Fruit fly (Drosophila melanogaster) whole organism, embryonic: ENCODE results near the gene DZIP1.

Source experiments
- ATbp ChIP-seq: fragments of 200-800 bp; sonication (Bioruptor generic); optimal IDR thresholded peaks from 2 replicates; lab custom pipeline; 2017; ENCODE audit warnings: missing biosample characterization, mild to moderate bottlenecking, missing genetic modification characterization, missing genetic modification reagents
- CG11093 ChIP-seq: fragments of 200-800 bp; sonication (Bioruptor generic); IDR thresholded peaks from 3 replicates; pipeline ENCODE4 v1.3.6; 2022; ENCODE audit warnings: missing biosample characterization, missing genetic modification characterization
- CG11398 ChIP-seq: fragments of 200-800 bp; sonication (Bioruptor generic); optimal IDR thresholded peaks from 2 replicates; lab custom pipeline; 2016; ENCODE audit warnings: missing biosample characterization, missing genetic modification characterization
- CG13775 ChIP-seq: fragments of 200-800 bp; sonication (Bioruptor generic); optimal IDR thresholded peaks from 3 replicates; lab custom pipeline; 2017; ENCODE audit warnings: missing biosample characterization, mild to moderate bottlenecking, missing genetic modification characterization
- CG15073 ChIP-seq: fragments of 200-800 bp; sonication (Bioruptor generic); optimal IDR thresholded peaks from 2 replicates; lab custom pipeline; 2016; ENCODE audit warnings: missing biosample characterization, missing genetic modification characterization
- CG16815 ChIP-seq: fragments of 200-800 bp; sonication (Bioruptor generic); optimal IDR thresholded peaks from 3 replicates; lab custom pipeline; 2017; ENCODE audit warnings: missing biosample characterization, mild to moderate bottlenecking, missing genetic modification characterization
- CG17385 ChIP-seq: fragments of 200-800 bp; sonication (Bioruptor generic); optimal IDR thresholded peaks from 3 replicates; lab custom pipeline; 2018; ENCODE audit warnings: missing biosample characterization, mild to moderate bottlenecking, missing genetic modification characterization
- CG42726 ChIP-seq: fragments of 200-800 bp; sonication (Bioruptor generic); IDR thresholded peaks from 2 replicates; pipeline ENCODE4 v1.3.6; 2022; ENCODE audit warnings: missing biosample characterization, missing genetic modification characterization; ENCODE audit not compliant: partially characterized antibody
- CG4282 ChIP-seq: fragments of 200-800 bp; sonication (Bioruptor generic); optimal IDR thresholded peaks from 2 replicates; lab custom pipeline; 2016; ENCODE audit warnings: missing biosample characterization, missing genetic modification characterization
- CG4424 ChIP-seq: fragments of 200-800 bp; sonication (Bioruptor generic); optimal IDR thresholded peaks from 3 replicates; lab custom pipeline; 2016; ENCODE audit warnings: missing biosample characterization, missing genetic modification characterization
- CG5180 ChIP-seq: fragments of 200-800 bp; sonication (Bioruptor generic); optimal IDR thresholded peaks from 3 replicates; lab custom pipeline; 2017; ENCODE audit warnings: missing biosample characterization, missing genetic modification characterization, mild to moderate bottlenecking, moderate library complexity, missing genetic modification reagents
- CG6689 ChIP-seq: fragments of 200-800 bp; sonication (Bioruptor generic); IDR thresholded peaks from 2 replicates; pipeline ENCODE4 v1.3.6; 2022; ENCODE audit warnings: missing biosample characterization, missing genetic modification characterization
- CG6813 ChIP-seq: fragments of 200-800 bp; sonication (Bioruptor generic); optimal IDR thresholded peaks from 2 replicates; lab custom pipeline; 2017; ENCODE audit warnings: missing biosample characterization, missing genetic modification characterization, mild to moderate bottlenecking, moderate library complexity, missing genetic modification reagents
- CG9437 ChIP-seq: fragments of 200-800 bp; sonication (Bioruptor generic); optimal IDR thresholded peaks from 2 replicates; lab custom pipeline; 2018; ENCODE audit warnings: missing biosample characterization, mild to moderate bottlenecking, missing genetic modification characterization
- CG9932 ChIP-seq: fragments of 200-800 bp; sonication (Bioruptor generic); IDR thresholded peaks from 2 replicates; pipeline ENCODE4 v1.3.6; 2022; ENCODE audit warnings: missing biosample characterization, missing genetic modification characterization
- Dad ChIP-seq: fragments of 200-800 bp; sonication (Bioruptor generic); optimal IDR thresholded peaks from 3 replicates; lab custom pipeline; 2016; ENCODE audit warnings: missing biosample characterization, missing genetic modification characterization
- HLH3B ChIP-seq: fragments of 200-800 bp; sonication (Bioruptor generic); IDR thresholded peaks from 2 replicates; pipeline ENCODE4 v1.3.6; 2022; ENCODE audit warnings: missing biosample characterization, missing genetic modification characterization
- HmgD ChIP-seq: fragments of 200-800 bp; sonication (Bioruptor generic); optimal IDR thresholded peaks from 3 replicates; lab custom pipeline; 2016; ENCODE audit warnings: missing biosample characterization, missing genetic modification characterization
- PHDP ChIP-seq: fragments of 200-800 bp; sonication (Bioruptor generic); optimal IDR thresholded peaks from 3 replicates; lab custom pipeline; 2018; ENCODE audit warnings: missing biosample characterization, mild to moderate bottlenecking, missing genetic modification characterization, moderate library complexity
- Scr ChIP-seq: fragments of 200-800 bp; sonication (Bioruptor generic); IDR thresholded peaks from 2 replicates; pipeline ENCODE4 v1.3.6; 2022; ENCODE audit warnings: missing biosample characterization, missing genetic modification characterization; ENCODE audit not compliant: partially characterized antibody
- Six4 ChIP-seq: fragments of 200-800 bp; sonication (Bioruptor generic); optimal IDR thresholded peaks from 2 replicates; lab custom pipeline; 2016; ENCODE audit warnings: missing biosample characterization, missing genetic modification characterization
- Xbp1 ChIP-seq: fragments of 200-800 bp; sonication (Bioruptor generic); optimal IDR thresholded peaks from 3 replicates; lab custom pipeline; 2016; ENCODE audit warnings: missing biosample characterization, mild to moderate bottlenecking, missing genetic modification characterization
- YL-1 ChIP-seq: fragments of 200-800 bp; sonication (Bioruptor generic); optimal IDR thresholded peaks from 3 replicates; lab custom pipeline; 2017; ENCODE audit warnings: missing biosample characterization, mild to moderate bottlenecking, missing genetic modification characterization
- abd-A ChIP-seq: fragments of 200-800 bp; sonication (Bioruptor generic); optimal IDR thresholded peaks from 3 replicates; lab custom pipeline; 2019; ENCODE audit warnings: missing biosample characterization, mild to moderate bottlenecking, missing genetic modification characterization, moderate library complexity
- bigmax ChIP-seq: fragments of 200-800 bp; sonication (Bioruptor generic); optimal IDR thresholded peaks from 2 replicates; lab custom pipeline; 2018; ENCODE audit warnings: missing biosample characterization, mild to moderate bottlenecking, missing genetic modification characterization
- br ChIP-seq: fragments of >200 bp; optimal IDR thresholded peaks from 2 replicates; lab custom pipeline; 2017
- cad ChIP-seq: fragments of >200 bp; optimal IDR thresholded peaks from 2 replicates; lab custom pipeline; 2017; ENCODE audit warnings: missing biosample characterization, missing genetic modification characterization
- crp ChIP-seq, 2 experiments: fragments of 200-800 bp; sonication (Bioruptor generic); optimal IDR thresholded peaks; 2 replicates in 1 of 2; 3 replicates in 1 of 2; lab custom pipeline; 2017; ENCODE audit warnings: missing biosample characterization in 2 of 2, missing genetic modification characterization in 2 of 2, mild to moderate bottlenecking in 1 of 2, moderate library complexity in 1 of 2
- dati ChIP-seq: fragments of 200-800 bp; sonication (Bioruptor generic); IDR thresholded peaks from 2 replicates; pipeline ENCODE4 v1.3.6; 2022; ENCODE audit warnings: missing biosample characterization, missing genetic modification characterization
- dmrt99B ChIP-seq: fragments of 200-800 bp; sonication (Bioruptor generic); optimal IDR thresholded peaks from 2 replicates; lab custom pipeline; 2018; ENCODE audit warnings: missing biosample characterization, mild to moderate bottlenecking, missing genetic modification characterization, moderate library complexity
- emc ChIP-seq: fragments of 200-800 bp; sonication (Bioruptor generic); optimal IDR thresholded peaks from 2 replicates; lab custom pipeline; 2016; ENCODE audit warnings: missing biosample characterization, missing genetic modification characterization
- eve ChIP-seq, 2 experiments: fragments of >200 bp; optimal IDR thresholded peaks; 2 replicates each; lab custom pipeline; 2017; ENCODE audit warnings: missing biosample characterization in 2 of 2, missing genetic modification characterization in 2 of 2
- eyg ChIP-seq: fragments of 200-800 bp; sonication (Bioruptor generic); optimal IDR thresholded peaks from 3 replicates; lab custom pipeline; 2016; ENCODE audit warnings: missing biosample characterization, missing genetic modification characterization
- fd102C ChIP-seq: fragments of 200-800 bp; sonication (Bioruptor generic); optimal IDR thresholded peaks from 2 replicates; lab custom pipeline; 2018; ENCODE audit warnings: missing biosample characterization, mild to moderate bottlenecking, missing genetic modification characterization, moderate library complexity
- ftz-f1 ChIP-seq: fragments of 200-800 bp; sonication (Bioruptor generic); optimal IDR thresholded peaks from 2 replicates; lab custom pipeline; 2016; ENCODE audit warnings: missing biosample characterization, missing genetic modification characterization
- gcm ChIP-seq: fragments of 200-800 bp; sonication (Bioruptor generic); optimal IDR thresholded peaks from 2 replicates; lab custom pipeline; 2019; ENCODE audit warnings: missing biosample characterization, mild to moderate bottlenecking, missing genetic modification characterization, moderate library complexity
- hb ChIP-seq: fragments of 200-800 bp; sonication (Bioruptor generic); IDR thresholded peaks from 3 replicates; pipeline ENCODE4 v1.3.6; 2022; ENCODE audit warnings: missing biosample characterization, missing genetic modification characterization; ENCODE audit not compliant: partially characterized antibody
- hth ChIP-seq: fragments of >200 bp; optimal IDR thresholded peaks from 2 replicates; lab custom pipeline; 2017; ENCODE audit warnings: inconsistent platforms
- inv ChIP-seq: fragments of 200-800 bp; sonication (Bioruptor generic); IDR thresholded peaks from 2 replicates; pipeline ENCODE4 v1.3.6; 2022; ENCODE audit warnings: missing biosample characterization, missing genetic modification characterization; ENCODE audit not compliant: partially characterized antibody
- lola ChIP-seq, 3 experiments: fragments of >200 bp in 2 of 3; fragments of 200-800 bp in 1 of 3; sonication (Bioruptor generic) in 1 of 3; optimal IDR thresholded peaks; 2 replicates each; lab custom pipeline; 2017 to 2019; ENCODE audit warnings: missing biosample characterization in 3 of 3, missing genetic modification characterization in 3 of 3, mild to moderate bottlenecking in 1 of 3, moderate library complexity in 1 of 3
- nau ChIP-seq: fragments of 200-800 bp; sonication (Bioruptor generic); optimal IDR thresholded peaks from 3 replicates; lab custom pipeline; 2017; ENCODE audit warnings: missing biosample characterization, mild to moderate bottlenecking, missing genetic modification characterization, missing genetic modification reagents
- org-1 ChIP-seq: fragments of 200-800 bp; sonication (Bioruptor generic); optimal IDR thresholded peaks from 2 replicates; lab custom pipeline; 2017; ENCODE audit warnings: missing biosample characterization, missing genetic modification characterization
- otp ChIP-seq: fragments of 200-800 bp; sonication (Bioruptor generic); IDR thresholded peaks from 3 replicates; pipeline ENCODE4, ENCODE4 v1.3.6; 2022; ENCODE audit warnings: missing biosample characterization, missing genetic modification characterization
- sd ChIP-seq: fragments of 200-800 bp; sonication (Bioruptor generic); optimal IDR thresholded peaks from 3 replicates; lab custom pipeline; 2018; ENCODE audit warnings: missing biosample characterization, mild to moderate bottlenecking, missing genetic modification characterization, moderate library complexity
- sens-2 ChIP-seq: fragments of 200-800 bp; sonication (Bioruptor generic); IDR thresholded peaks from 2 replicates; pipeline ENCODE4 v1.3.6; 2022; ENCODE audit warnings: missing biosample characterization, missing genetic modification characterization
- ssp ChIP-seq: fragments of 200-800 bp; sonication (Bioruptor generic); IDR thresholded peaks from 2 replicates; pipeline ENCODE4 v1.3.6; 2022; ENCODE audit warnings: missing biosample characterization, missing genetic modification characterization
- tgo ChIP-seq: fragments of 200-800 bp; sonication (Bioruptor generic); IDR thresholded peaks from 3 replicates; pipeline ENCODE4 v1.3.6; 2022; ENCODE audit warnings: missing biosample characterization, missing genetic modification characterization
- tna ChIP-seq: fragments of 200-800 bp; sonication (Bioruptor generic); IDR thresholded peaks from 2 replicates; pipeline ENCODE4 v1.3.6; 2022; ENCODE audit warnings: missing biosample characterization, missing genetic modification characterization; ENCODE audit not compliant: partially characterized antibody
- unpg ChIP-seq: fragments of 200-800 bp; sonication (Bioruptor generic); optimal IDR thresholded peaks from 3 replicates; lab custom pipeline; 2018; ENCODE audit warnings: missing biosample characterization, mild to moderate bottlenecking, missing genetic modification characterization, moderate library complexity
- usp ChIP-seq: fragments of >200 bp; optimal IDR thresholded peaks from 2 replicates; lab custom pipeline; 2017; ENCODE audit warnings: missing biosample characterization, missing genetic modification characterization
- wor ChIP-seq: fragments of 200-800 bp; sonication (Bioruptor generic); IDR thresholded peaks from 2 replicates; pipeline ENCODE4 v1.3.6; 2022; ENCODE audit warnings: missing biosample characterization, missing genetic modification characterization

DZIP1 gene

dm6 chr3R:24567427-24567771 lies 52.3 kb downstream of the DZIP1 start (continued):
- TF ChIP-seq org-1, result peak; percentile 82
- no peak; the same call in none of the 2 replicates for TF ChIP-seq CG9932
- TF ChIP-seq lola (GFP tag; optimal IDR thresholded peaks at IDR 0.05; lab: Kevin White, UChicago), result peak in 1 of 3 experiments; percentile 58
- peak; percentile 90 for TF ChIP-seq unpg
- TF ChIP-seq otp (GFP tag; lab: Robert Waterston, UW), result peak; percentile 91
- TF ChIP-seq HmgD (GFP tag; lab: Kevin White, UChicago), result peak; percentile 48
- TF ChIP-seq hb (GFP tag; lab: Robert Waterston, UW), result no peak
- peak; percentile 91 for TF ChIP-seq Xbp1 (GFP tag; lab: Kevin White, UChicago)
- peak; percentile 86 for TF ChIP-seq Dad (GFP tag; lab: Kevin White, UChicago)
- no peak for TF ChIP-seq hth
- TF ChIP-seq Six4, result peak; percentile 71
- peak; percentile 82 for TF ChIP-seq ATbp (GFP tag; lab: Kevin White, UChicago)
- peak; percentile 76 for TF ChIP-seq gcm
- peak; percentile 92 for TF ChIP-seq HLH3B (GFP tag; lab: Robert Waterston, UW)
- TF ChIP-seq bigmax (GFP tag; lab: Kevin White, UChicago), result no peak
- TF ChIP-seq YL-1 (GFP tag; lab: Kevin White, UChicago), result peak; percentile 43
- peak; percentile 83 for TF ChIP-seq sens-2 (GFP tag; lab: Robert Waterston, UW)
- peak; percentile 75 for TF ChIP-seq nau (GFP tag; lab: Kevin White, UChicago)
- no peak for TF ChIP-seq tna
- TF ChIP-seq CG13775 (GFP tag; lab: Kevin White, UChicago), result peak; percentile 70
- TF ChIP-seq CG6689, result peak; percentile 85
- peak; percentile 5 for TF ChIP-seq ftz-f1 (GFP tag; lab: Kevin White, UChicago)
- peak; percentile 91 for TF ChIP-seq tgo
- no peak for TF ChIP-seq cad (GFP tag; lab: Kevin White, UChicago)
- TF ChIP-seq wor (GFP tag; lab: Robert Waterston, UW), result peak; percentile 71
- TF ChIP-seq eve (GFP tag; optimal IDR thresholded peaks at IDR 0.05; lab: Kevin White, UChicago), result peak in 1 of 2 experiments; percentile 92
- peak; percentile 79 for TF ChIP-seq CG5180
- TF ChIP-seq ssp (GFP tag; lab: Robert Waterston, UW), result peak; percentile 79
- TF ChIP-seq CG11093 (GFP tag; lab: Robert Waterston, UW), result peak; percentile 80
- TF ChIP-seq dmrt99B (tag; lab: Kevin White, UChicago), result peak; percentile 90
- TF ChIP-seq fd102C, result peak; percentile 21
- no peak for TF ChIP-seq br (lab: Kevin White, UChicago)
- TF ChIP-seq Scr (GFP tag; lab: Robert Waterston, UW), result no peak
- peak; percentile 70 for TF ChIP-seq CG15073 (GFP tag; lab: Kevin White, UChicago)
- TF ChIP-seq CG11398, result peak; percentile 85
- peak; percentile 79 for TF ChIP-seq CG4424 (GFP tag; lab: Kevin White, UChicago)
- peak; percentile 71 for TF ChIP-seq abd-A (tag; lab: Kevin White, UChicago)
- no peak for TF ChIP-seq usp (GFP tag; lab: Kevin White, UChicago)
- TF ChIP-seq PHDP (tag; lab: Kevin White, UChicago), result peak; percentile 91
- TF ChIP-seq eyg (GFP tag; lab: Kevin White, UChicago), result peak; percentile 82
- no peak for TF ChIP-seq inv (GFP tag; lab: Robert Waterston, UW)
- TF ChIP-seq emc (GFP tag; lab: Kevin White, UChicago), result peak; percentile 74
- TF ChIP-seq CG42726, result no peak
- TF ChIP-seq sd (tag; lab: Kevin White, UChicago), result peak; percentile 88
- TF ChIP-seq CG9437 (GFP tag; lab: Kevin White, UChicago), result peak; percentile 77
- peak in 1 of 2 experiments; percentile 30 for TF ChIP-seq crp (GFP tag; optimal IDR thresholded peaks at IDR 0.05; lab: Kevin White, UChicago)
- peak; percentile 71 for TF ChIP-seq CG6813
- TF ChIP-seq CG4282 (GFP tag; lab: Kevin White, UChicago), result peak; percentile 67
- TF ChIP-seq CG16815 (GFP tag; lab: Kevin White, UChicago), result peak; percentile 59
- TF ChIP-seq CG17385 (GFP tag; lab: Kevin White, UChicago), result peak; percentile 82
- peak; percentile 72; the same call in 1 of the 2 replicates for TF ChIP-seq dati (GFP tag; lab: Robert Waterston, UW)
